Worm (Caenorhabditis elegans) whole organism, L4 larva: ENCODE results near the gene dylt-3.

Source experiments
- F44E2.7 ChIP-seq: fragments of 200-800 bp; sonication (Bioruptor generic); IDR thresholded peaks from 2 replicates; pipeline ENCODE4 v2.1.2; 2022; ENCODE audit warnings: missing genetic modification characterization, missing compliant biosample characterization
- F49E8.2 ChIP-seq: sonication (generic microtip); optimal IDR thresholded peaks from 2 replicates; lab custom pipeline; 2016; ENCODE audit warnings: missing compliant biosample characterization, mild to moderate bottlenecking, missing genetic modification characterization, borderline replicate concordance
- Y105C5A.15 ChIP-seq: fragments of 200-800 bp; sonication (Bioruptor generic); IDR thresholded peaks from 2 replicates; pipeline ENCODE4 v1.3.6; 2022; ENCODE audit warnings: missing genetic modification characterization, missing compliant biosample characterization
- Y5F2A.4 ChIP-seq: fragments of 200-800 bp; sonication (Bioruptor generic); optimal IDR thresholded peaks from 2 replicates; lab custom pipeline; 2018; ENCODE audit warnings: mild to moderate bottlenecking, missing genetic modification characterization, missing compliant biosample characterization
- Y75B8A.6 ChIP-seq: fragments of 200-800 bp; sonication (Bioruptor generic); IDR thresholded peaks from 2 replicates; pipeline ENCODE4 v1.3.6; 2022; ENCODE audit warnings: missing genetic modification reagents, missing genetic modification characterization, missing compliant biosample characterization
- ZK337.2 ChIP-seq: fragments of 200-800 bp; sonication (Bioruptor generic); IDR thresholded peaks from 2 replicates; pipeline ENCODE4 v1.3.6; 2022; ENCODE audit warnings: missing genetic modification reagents, missing genetic modification characterization, missing compliant biosample characterization
- ama-1 ChIP-seq: fragments of 150-350 bp; optimal IDR thresholded peaks from 2 replicates; lab custom pipeline; 2014; ENCODE audit warnings: inconsistent platforms, mixed read lengths
- arid-1 ChIP-seq: fragments of 200-800 bp; sonication (Bioruptor generic); conservative IDR thresholded peaks from 2 replicates; pipeline ENCODE4 v1.3.6; 2022; ENCODE audit warnings: missing genetic modification reagents, missing genetic modification characterization, missing compliant biosample characterization
- attf-4 ChIP-seq: sonication (generic microtip); optimal IDR thresholded peaks from 3 replicates; lab custom pipeline; 2017; ENCODE audit warnings: missing biosample characterization, missing genetic modification characterization
- ceh-62 ChIP-seq: sonication (generic microtip); optimal IDR thresholded peaks from 2 replicates; lab custom pipeline; 2017; ENCODE audit warnings: missing biosample characterization, missing genetic modification characterization
- ceh-82 ChIP-seq: sonication (generic microtip); optimal IDR thresholded peaks from 2 replicates; lab custom pipeline; 2017; ENCODE audit warnings: missing biosample characterization, missing genetic modification characterization
- cey-2 ChIP-seq: sonication (generic microtip); optimal IDR thresholded peaks from 3 replicates; lab custom pipeline; 2017; ENCODE audit warnings: missing genetic modification characterization, mild to moderate bottlenecking, missing compliant biosample characterization, antibody characterized with exemption, borderline replicate concordance; ENCODE audit not compliant: insufficient read depth
- ctbp-1 ChIP-seq: fragments of 200-800 bp; sonication (Bioruptor generic); IDR thresholded peaks from 2 replicates; pipeline ENCODE4 v1.3.6; 2022; ENCODE audit warnings: missing genetic modification reagents, missing genetic modification characterization, missing compliant biosample characterization
- daf-19 ChIP-seq: fragments of 200-800 bp; sonication (Bioruptor generic); conservative IDR thresholded peaks from 2 replicates; pipeline ENCODE4 v1.3.6; 2022; ENCODE audit warnings: missing genetic modification characterization, missing compliant biosample characterization
- daf-8 ChIP-seq: fragments of 200-800 bp; sonication (Bioruptor generic); IDR thresholded peaks from 2 replicates; pipeline ENCODE4 v1.3.6; 2022; ENCODE audit warnings: missing genetic modification characterization, missing compliant biosample characterization
- dmd-8 ChIP-seq: fragments of 200-800 bp; sonication (Bioruptor generic); IDR thresholded peaks from 2 replicates; pipeline ENCODE4 v1.3.6; 2022; ENCODE audit warnings: missing genetic modification characterization, missing compliant biosample characterization
- dpl-1 ChIP-seq: fragments of 150-350 bp; optimal IDR thresholded peaks from 2 replicates; lab custom pipeline; 2014; ENCODE audit warnings: missing biosample characterization, missing genetic modification reagents, missing genetic modification characterization
- egl-27 ChIP-seq: sonication (generic microtip); optimal IDR thresholded peaks from 3 replicates; lab custom pipeline; 2017; ENCODE audit warnings: missing biosample characterization, missing genetic modification reagents, missing genetic modification characterization
- gei-8 ChIP-seq: fragments of 200-800 bp; sonication (Bioruptor generic); optimal IDR thresholded peaks from 2 replicates; lab custom pipeline; 2018; ENCODE audit warnings: mild to moderate bottlenecking, missing genetic modification characterization, missing compliant biosample characterization
- jun-1 ChIP-seq: fragments of 150-350 bp; optimal IDR thresholded peaks from 2 replicates; lab custom pipeline; 2014; ENCODE audit warnings: missing biosample characterization, missing genetic modification reagents, missing genetic modification characterization
- lin-1 ChIP-seq: fragments of 200-800 bp; sonication (Bioruptor generic); IDR thresholded peaks from 2 replicates; pipeline ENCODE4 v1.3.6; 2022; ENCODE audit warnings: missing genetic modification reagents, missing genetic modification characterization, missing compliant biosample characterization
- lin-38 ChIP-seq: fragments of 200-800 bp; sonication (Bioruptor generic); IDR thresholded peaks from 2 replicates; pipeline ENCODE4 v1.3.6; 2022; ENCODE audit warnings: missing genetic modification reagents, missing genetic modification characterization, missing compliant biosample characterization
- lin-39 ChIP-seq: fragments of 150-350 bp; optimal IDR thresholded peaks from 2 replicates; lab custom pipeline; 2014; ENCODE audit warnings: missing biosample characterization, missing genetic modification reagents, missing genetic modification characterization
- madf-5 ChIP-seq, 2 experiments: fragments of 200-800 bp; sonication (Bioruptor generic); IDR thresholded peaks; 2 replicates each; pipeline ENCODE4 v1.3.6; 2022; ENCODE audit warnings: missing compliant biosample characterization in 2 of 2, missing genetic modification characterization in 2 of 2
- madf-9 ChIP-seq: fragments of 200-800 bp; sonication (Bioruptor generic); conservative IDR thresholded peaks from 2 replicates; pipeline ENCODE4 v1.3.6; 2022; ENCODE audit warnings: missing genetic modification reagents, missing genetic modification characterization, missing compliant biosample characterization
- mdl-1 ChIP-seq, 2 experiments: fragments of 150-350 bp in 1 of 2; sonication (generic microtip) in 1 of 2; optimal IDR thresholded peaks; 2 replicates each; lab custom pipeline; 2014 to 2017; ENCODE audit warnings: missing biosample characterization in 2 of 2, missing genetic modification characterization in 2 of 2
- mes-2 ChIP-seq: sonication (generic microtip); optimal IDR thresholded peaks from 2 replicates; lab custom pipeline; 2016; ENCODE audit warnings: missing genotype, mild to moderate bottlenecking, missing genetic modification characterization, missing compliant biosample characterization; ENCODE audit not compliant: poor library complexity, severe bottlenecking
- mxl-2 ChIP-seq: fragments of 200-800 bp; sonication (Bioruptor generic); conservative IDR thresholded peaks from 2 replicates; pipeline ENCODE4 v1.3.6; 2022; ENCODE audit warnings: missing genetic modification reagents, missing genetic modification characterization, missing compliant biosample characterization
- nhr-111 ChIP-seq: fragments of 200-800 bp; sonication (Bioruptor generic); optimal IDR thresholded peaks from 2 replicates; lab custom pipeline; 2018; ENCODE audit warnings: mild to moderate bottlenecking, missing genetic modification characterization, missing compliant biosample characterization
- nhr-237 ChIP-seq: sonication (generic microtip); optimal IDR thresholded peaks from 2 replicates; lab custom pipeline; 2017; ENCODE audit warnings: missing biosample characterization, missing genetic modification characterization
- nhr-42 ChIP-seq: fragments of 200-800 bp; sonication (Bioruptor generic); IDR thresholded peaks from 2 replicates; pipeline ENCODE4 v1.3.6; 2022; ENCODE audit warnings: missing genetic modification characterization, missing compliant biosample characterization
- pha-4 ChIP-seq, 2 experiments: fragments of 150-350 bp in 1 of 2; fragments of 200-800 bp in 1 of 2; sonication (Bioruptor generic) in 1 of 2; IDR thresholded peaks in 1 of 2; optimal IDR thresholded peaks in 1 of 2; 2 replicates each; pipeline versions ENCODE4 v1.3.6 to Lab custom; 2014 to 2022; ENCODE audit warnings: missing genetic modification characterization in 2 of 2, missing genetic modification reagents in 2 of 2, missing biosample characterization in 1 of 2, missing compliant biosample characterization in 1 of 2
- php-3 ChIP-seq: fragments of 200-800 bp; sonication (Bioruptor generic); IDR thresholded peaks from 2 replicates; pipeline ENCODE4 v1.3.6; 2022; ENCODE audit warnings: missing genetic modification reagents, missing genetic modification characterization, missing compliant biosample characterization
- pqm-1 ChIP-seq: sonication (generic microtip); optimal IDR thresholded peaks from 2 replicates; lab custom pipeline; 2017; ENCODE audit warnings: missing biosample characterization, missing genetic modification characterization
- sdz-12 ChIP-seq: fragments of 200-800 bp; sonication (Bioruptor generic); optimal IDR thresholded peaks from 2 replicates; lab custom pipeline; 2018; ENCODE audit warnings: mild to moderate bottlenecking, missing genetic modification characterization, missing compliant biosample characterization
- set-16 ChIP-seq: fragments of 200-800 bp; sonication (Bioruptor generic); IDR thresholded peaks from 2 replicates; pipeline ENCODE4 v1.3.6; 2022; ENCODE audit warnings: missing genetic modification reagents, missing genetic modification characterization, missing compliant biosample characterization
- spr-3 ChIP-seq: fragments of 200-800 bp; sonication (Bioruptor generic); optimal IDR thresholded peaks from 2 replicates; lab custom pipeline; 2018; ENCODE audit warnings: mild to moderate bottlenecking, missing genetic modification characterization, missing compliant biosample characterization
- unc-39 ChIP-seq: sonication (generic microtip); optimal IDR thresholded peaks from 2 replicates; lab custom pipeline; 2017; ENCODE audit warnings: missing biosample characterization, missing genetic modification characterization
- unc-62 ChIP-seq, 3 experiments: fragments of 150-350 bp in 1 of 3; sonication (generic microtip); optimal IDR thresholded peaks in 2 of 3; peaks in 1 of 3; 1 replicate in 1 of 3; 2 replicates in 2 of 3; lab custom pipeline; 2014 to 2017; ENCODE audit warnings: missing biosample characterization in 3 of 3, missing genetic modification characterization in 3 of 3, missing genetic modification reagents in 3 of 3, missing genotype in 1 of 3
- zag-1 ChIP-seq: fragments of 150-350 bp; optimal IDR thresholded peaks from 2 replicates; lab custom pipeline; 2014; ENCODE audit warnings: missing biosample characterization, missing genetic modification characterization
- zfp-3 ChIP-seq: fragments of 200-800 bp; sonication (Bioruptor generic); conservative IDR thresholded peaks from 2 replicates; pipeline ENCODE4 v1.3.6; 2022; ENCODE audit warnings: missing genetic modification reagents, missing genetic modification characterization, missing compliant biosample characterization
- zip-11 ChIP-seq: fragments of 200-800 bp; sonication (Bioruptor generic); IDR thresholded peaks from 2 replicates; pipeline ENCODE4 v1.3.6; 2022; ENCODE audit warnings: missing genetic modification characterization, missing compliant biosample characterization
- ztf-7 ChIP-seq: fragments of 150-350 bp; optimal IDR thresholded peaks from 2 replicates; lab custom pipeline; 2014; ENCODE audit warnings: missing biosample characterization, missing genetic modification characterization

Gene dylt-3

DNA sequence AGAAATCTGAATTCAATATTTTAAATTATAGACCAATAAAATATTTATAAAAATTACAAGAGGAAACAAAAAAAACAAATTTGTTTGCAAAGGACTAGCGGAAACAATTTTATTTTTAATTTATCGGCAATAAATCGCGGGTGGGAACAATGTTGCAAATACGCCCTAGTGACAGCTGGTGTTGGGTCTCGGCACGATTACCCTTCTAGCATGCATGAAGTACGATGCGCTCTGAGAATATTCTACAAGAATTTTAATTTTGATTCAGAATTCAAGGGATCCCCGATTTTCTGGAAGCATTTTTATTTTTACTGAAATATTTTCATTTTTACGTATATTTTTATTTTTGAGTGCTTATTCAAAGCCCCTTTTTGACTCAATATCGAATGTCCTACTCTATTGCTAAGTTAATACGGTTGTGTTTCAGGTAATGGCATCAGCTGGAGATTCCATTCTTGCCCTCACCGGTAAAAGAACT is 3.5 kb downstream of the dylt-3 start, which contains the start of the genes mig-5 and cct-1 (continued):
- TF ChIP-seq ctbp-1 (GFP tag; lab: Robert Waterston, UW) (peak; percentile 93), Y75B8A.6 (no peak), set-16 (GFP tag; lab: Robert Waterston, UW) (no peak), madf-5 (GFP tag; IDR thresholded peaks at IDR 0.05; lab: Robert Waterston, UW) (no peak), Y5F2A.4 (GFP tag; lab: Kevin White, UChicago) (peak; percentile 41), zfp-3 (GFP tag; lab: Robert Waterston, UW) (peak; percentile 87), egl-27 (no peak), dmd-8 (no peak), dpl-1 (GFP tag; lab: Kevin White, UChicago) (peak; percentile 91), lin-39 (peak; percentile 83), cey-2 (tag; lab: Kevin White, UChicago) (no peak), daf-19 (GFP tag; lab: Robert Waterston, UW) (no peak), ama-1 (no peak), pha-4 (GFP tag; IDR thresholded peaks at IDR 0.05; lab: Robert Waterston, UW) (peak; percentile 87), pha-4 (tag; optimal IDR thresholded peaks at IDR 0.05; lab: Kevin White, UChicago) (peak; percentile 88), ceh-82 (no peak), ceh-62 (no peak), pqm-1 (tag; lab: Kevin White, UChicago) (peak; percentile 62), unc-39 (tag; lab: Kevin White, UChicago) (no peak), zag-1 (tag; lab: Kevin White, UChicago) (peak; percentile 87), unc-62 (GFP tag; optimal IDR thresholded peaks at IDR 0.05 in 1 of 2; lab: Kevin White, UChicago) (peak in 1 of 2 experiments; percentile 98), unc-62 (tag; optimal IDR thresholded peaks at IDR 0.05; lab: Kevin White, UChicago) (no peak), gei-8 (GFP tag; lab: Kevin White, UChicago) (no peak), jun-1 (tag; lab: Kevin White, UChicago) (peak; percentile 86), mxl-2 (GFP tag; lab: Robert Waterston, UW) (peak; percentile 57; the same call in 1 of the 2 replicates), mes-2 (tag; lab: Kevin White, UChicago) (peak; percentile 98), daf-8 (no peak), spr-3 (GFP tag; lab: Kevin White, UChicago) (peak; percentile 78), ZK337.2 (GFP tag; lab: Robert Waterston, UW) (no peak), ztf-7 (tag; lab: Kevin White, UChicago) (peak; percentile 87), madf-9 (GFP tag; lab: Robert Waterston, UW) (no peak), zip-11 (GFP tag; lab: Robert Waterston, UW) (no peak), php-3 (GFP tag; lab: Robert Waterston, UW) (peak; percentile 96), nhr-42 (GFP tag; lab: Robert Waterston, UW) (peak; percentile 78; the same call in 1 of the 2 replicates), F44E2.7 (GFP tag; lab: Robert Waterston, UW) (no peak), sdz-12 (GFP tag; lab: Kevin White, UChicago) (no peak), mdl-1 (tag; optimal IDR thresholded peaks at IDR 0.05; lab: Kevin White, UChicago) (peak; percentile 51 to 75), Y105C5A.15 (GFP tag; lab: Robert Waterston, UW) (no peak)
- TF ChIP-seq, all 104 proteins: peak for 69

DNA sequence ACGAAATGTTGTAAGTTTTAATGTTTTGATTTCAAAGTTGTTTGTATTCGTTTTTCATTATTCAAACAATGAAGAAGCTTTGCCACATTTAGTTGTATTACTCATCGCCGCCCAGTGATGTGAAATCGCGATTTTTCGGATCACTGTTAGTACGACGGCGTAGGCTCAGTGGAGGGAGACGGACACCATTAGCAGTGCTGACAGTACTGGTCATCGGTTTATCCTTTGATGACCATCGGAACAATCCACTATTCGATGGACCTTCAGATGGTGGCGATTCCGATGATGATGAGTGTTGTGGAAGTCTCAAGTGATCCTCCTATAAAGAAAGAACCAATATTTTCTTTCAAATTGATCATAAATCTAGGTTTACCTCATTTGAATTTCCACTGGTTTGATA is 6.0 kb downstream of the dylt-3 start:
- TF ChIP-seq ctbp-1 (GFP tag; lab: Robert Waterston, UW) (peak; percentile 26; the same call in 1 of the 2 replicates), lin-1 (GFP tag; lab: Robert Waterston, UW) (0 out of 2 replicates have a peak, but pooled peaks have one; percentile 9), sdz-12 (GFP tag; lab: Kevin White, UChicago) (no peak), nhr-237 (tag; lab: Kevin White, UChicago) (no peak), nhr-42 (GFP tag; lab: Robert Waterston, UW) (no peak), lin-38 (peak; percentile 54; the same call in 1 of the 2 replicates), pha-4 (GFP tag; IDR thresholded peaks at IDR 0.05; lab: Robert Waterston, UW) (no peak), pha-4 (tag; optimal IDR thresholded peaks at IDR 0.05; lab: Kevin White, UChicago) (no peak), F49E8.2 (tag; lab: Kevin White, UChicago) (peak; percentile 6), nhr-111 (GFP tag; lab: Kevin White, UChicago) (peak; percentile 29), arid-1 (GFP tag; lab: Robert Waterston, UW) (no peak), attf-4 (tag; lab: Kevin White, UChicago) (no peak)
